Fruit fly (Drosophila melanogaster) S2 (cell line): ENCODE data around the gene CG34273.

Source experiments
- CG8478 ChIP-seq: fragments of >200 bp; optimal IDR thresholded peaks from 2 replicates; lab custom pipeline; 2018
- CTCF ChIP-seq, 2 experiments: fragments of >200 bp; optimal IDR thresholded peaks; 2 replicates each; lab custom pipeline; 2018

The CG34273 gene

DNA sequence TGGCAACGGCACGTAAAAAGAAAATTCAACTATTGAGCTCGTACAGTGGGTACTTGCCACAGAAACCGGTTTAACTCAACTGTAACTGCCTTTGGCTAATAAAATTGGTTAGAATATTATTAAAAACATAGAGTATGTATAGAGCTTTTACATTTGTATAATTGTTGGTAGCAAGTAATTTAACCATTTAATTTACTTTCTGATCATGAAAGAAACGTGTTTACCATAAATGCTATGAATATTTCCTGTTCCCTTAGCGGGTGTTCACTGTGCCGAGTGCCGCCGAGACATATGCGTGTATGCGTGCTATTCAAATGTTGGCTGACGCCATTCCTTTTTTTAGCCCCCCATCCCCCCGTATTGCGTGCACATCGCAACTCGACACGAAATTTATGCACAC is 31.9 kb downstream of the CG34273 start:
- TF ChIP-seq CTCF (optimal IDR thresholded peaks at IDR 0.05; lab: Kevin White, UChicago) (no peak), CG8478 (no peak)

DNA sequence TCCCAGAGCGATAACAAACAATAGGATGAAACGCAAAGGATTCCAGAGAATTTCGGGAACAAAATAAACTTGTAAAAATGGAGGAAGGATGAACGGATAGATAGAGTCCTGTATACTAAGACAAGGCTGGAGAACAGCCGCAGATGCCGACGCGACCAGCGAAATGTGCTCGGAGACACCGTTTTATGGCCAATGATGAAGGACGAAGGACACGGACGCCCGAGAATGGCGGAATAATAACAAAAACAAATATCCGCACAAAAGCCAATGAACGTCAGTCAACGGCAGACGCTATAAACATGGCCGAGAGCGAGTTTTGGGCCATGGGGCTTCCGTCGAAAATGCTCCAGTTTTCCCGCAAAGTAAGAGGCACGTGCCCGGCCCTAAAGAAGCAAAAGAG is 38.2 kb downstream of the CG34273 start:
- TF ChIP-seq CTCF (optimal IDR thresholded peaks at IDR 0.05; lab: Kevin White, UChicago) (no peak), CG8478 (no peak)

DNA sequence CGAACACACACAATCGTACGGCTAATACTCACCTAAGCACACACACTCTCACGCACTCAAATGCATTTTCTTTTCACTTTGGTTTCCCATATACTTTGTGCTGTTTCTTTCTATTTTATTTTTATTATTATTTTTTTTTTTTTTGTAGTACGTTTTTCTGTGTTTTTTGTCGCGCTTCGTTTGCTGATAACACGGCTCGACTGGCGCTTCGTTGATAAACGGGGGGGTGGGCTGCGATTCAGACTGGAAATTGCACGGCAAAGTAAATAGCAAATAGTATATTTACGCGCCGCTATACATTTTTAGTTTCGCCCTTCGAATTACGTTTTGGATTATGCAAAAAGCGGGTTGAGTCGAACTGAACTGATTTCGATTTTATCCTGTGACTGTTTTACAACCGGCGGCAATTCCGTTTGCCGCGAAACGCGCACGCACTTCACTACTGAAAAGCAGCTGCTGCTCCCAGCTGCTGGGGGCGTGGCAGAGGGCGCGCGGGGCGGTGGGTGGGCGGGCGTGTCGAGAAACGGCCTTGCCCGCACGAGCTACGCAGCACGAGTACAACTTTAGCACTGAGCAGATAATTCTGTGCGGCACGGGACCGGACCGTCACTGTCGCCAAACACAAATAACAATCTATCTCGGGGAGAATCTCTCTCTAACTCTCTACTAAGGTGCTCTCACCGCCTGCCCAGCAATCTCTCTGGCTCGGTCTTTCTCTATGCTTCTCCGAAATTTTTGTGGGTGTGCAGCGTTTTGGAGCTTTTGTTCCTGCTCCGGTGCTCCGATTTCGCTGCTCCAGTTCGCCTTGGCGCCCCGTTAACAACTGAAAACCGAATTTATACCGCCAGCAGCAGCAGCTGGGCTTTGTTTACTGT is 40.9 kb downstream of the CG34273 start, which contains the start of gene Pde6:
Gene Pde6 (minus strand): TSS at position 825 of the 875 bp plus-strand sequence.
- TF ChIP-seq CTCF (optimal IDR thresholded peaks at IDR 0.05; lab: Kevin White, UChicago) (no peak), CG8478 (no peak)

DNA sequence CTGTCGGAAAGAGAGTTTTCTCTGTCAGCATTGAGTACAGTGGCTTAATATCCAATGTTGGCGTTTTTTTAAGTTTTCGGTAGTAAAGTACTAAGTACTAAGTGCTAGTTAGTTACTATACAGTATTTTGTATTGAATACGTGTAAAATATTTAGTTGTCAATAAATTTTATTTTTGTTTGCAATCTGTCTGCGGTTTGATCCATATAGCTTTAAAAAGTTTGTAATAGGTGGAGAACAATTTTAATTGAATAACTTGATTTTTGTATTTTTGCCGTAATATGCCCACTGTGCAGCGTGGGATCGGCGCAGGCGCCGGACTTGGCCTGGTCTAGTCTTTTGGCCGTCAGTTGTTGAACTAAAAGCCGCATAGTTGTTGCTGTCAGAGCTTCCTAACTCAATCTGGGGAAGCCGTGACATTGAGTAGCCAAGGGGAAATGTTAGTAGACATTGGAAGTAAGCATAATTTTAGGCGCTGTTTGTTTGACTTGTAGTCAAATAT is 41.6 kb downstream of the CG34273 start:
- no peak for TF ChIP-seq CTCF (optimal IDR thresholded peaks at IDR 0.05; lab: Kevin White, UChicago)

DNA sequence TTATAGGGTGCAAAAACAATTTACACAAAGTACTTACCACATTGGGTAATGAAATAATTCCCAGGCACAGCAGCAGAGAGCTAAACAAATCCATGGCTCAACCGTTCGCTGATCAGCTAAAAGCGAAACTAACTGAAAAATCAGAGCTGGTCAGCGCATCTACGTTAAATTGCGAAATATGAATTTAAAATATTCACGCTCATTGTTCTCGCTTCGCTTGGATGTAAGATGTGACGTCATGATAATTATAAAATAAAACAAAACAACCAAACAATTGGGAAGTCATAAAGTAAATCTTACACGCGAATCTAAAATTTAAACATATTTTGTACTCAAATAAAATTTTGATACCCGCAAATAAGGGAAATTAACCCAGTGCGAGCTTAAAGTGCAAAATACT is 43.1 kb downstream of the CG34273 start, which contains the start of gene CG14854:
Gene CG14854 (minus strand): TSS at position 101 of the 400 bp plus-strand sequence.
- TF ChIP-seq CTCF (optimal IDR thresholded peaks at IDR 0.05; lab: Kevin White, UChicago) (no peak), CG8478 (no peak)

DNA sequence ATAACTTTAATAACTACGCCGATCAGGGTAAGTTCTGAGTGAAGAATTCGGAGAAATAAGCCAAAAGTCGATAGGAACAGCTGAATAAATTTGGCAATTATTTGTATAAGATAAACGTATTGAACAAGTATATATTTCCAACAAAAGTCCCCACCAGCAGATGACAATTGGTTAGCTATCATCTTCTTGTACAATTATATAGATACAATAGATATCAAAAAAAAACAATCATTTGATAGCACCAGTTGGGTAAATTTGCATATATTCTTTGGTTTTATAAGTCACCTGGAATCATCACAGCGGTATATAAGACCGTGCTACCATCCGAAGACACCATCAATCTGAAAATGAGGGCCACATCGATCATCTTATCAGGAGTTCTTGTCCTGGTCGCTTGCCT is 43.8 kb downstream of the CG34273 start, which contains the start of gene Jig:
Gene Jig (plus strand): TSS at position 301 of the 400 bp plus-strand sequence.
- TF ChIP-seq CG8478 (no peak), CTCF (optimal IDR thresholded peaks at IDR 0.05; lab: Kevin White, UChicago) (no peak)

DNA sequence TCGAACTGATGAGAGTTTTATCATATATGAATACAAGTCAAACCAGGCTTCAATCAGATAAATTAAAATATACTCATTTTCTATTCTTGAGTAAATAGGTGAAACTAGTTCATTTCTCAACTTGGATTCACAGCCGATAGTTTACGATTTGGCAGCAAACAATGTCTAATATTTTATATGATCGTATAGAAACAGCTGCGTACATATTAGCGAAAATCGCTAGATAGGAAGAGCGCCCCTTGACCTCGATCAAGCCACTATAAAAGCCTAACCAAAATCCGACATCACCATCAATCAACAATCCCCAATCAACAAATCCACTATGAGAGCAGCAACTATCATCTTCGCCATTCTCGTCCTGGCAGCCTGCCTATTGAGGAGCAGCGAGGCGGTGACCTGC is 45.2 kb downstream of the CG34273 start, which contains the start of gene CG14851:
Gene CG14851 (plus strand): TSS at position 301 of the 400 bp plus-strand sequence.
- TF ChIP-seq CG8478, result no peak
- TF ChIP-seq CTCF (optimal IDR thresholded peaks at IDR 0.05; lab: Kevin White, UChicago), result no peak

DNA sequence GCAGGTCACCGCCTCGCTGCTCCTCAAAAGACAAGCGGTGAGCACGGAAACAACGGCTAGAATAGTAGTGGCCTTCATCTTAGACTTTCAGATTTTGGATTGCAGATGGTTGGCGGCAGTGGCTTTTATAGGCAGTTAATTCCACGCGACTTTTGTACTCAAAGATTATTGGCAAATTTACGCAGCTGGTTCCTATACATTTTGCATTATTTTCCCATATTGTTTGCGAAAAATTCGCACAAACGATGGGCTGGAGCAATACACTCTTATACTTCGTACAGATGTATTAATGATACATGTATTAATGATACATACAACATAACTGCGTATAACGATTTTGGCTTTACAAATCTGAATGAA is 47.8 kb downstream of the CG34273 start, which contains the start of gene CG8087:
Gene CG8087 (minus strand): TSS at position 101 of the 360 bp plus-strand sequence.
- no peak for TF ChIP-seq CG8478
- TF ChIP-seq CTCF (optimal IDR thresholded peaks at IDR 0.05; lab: Kevin White, UChicago), result no peak

DNA sequence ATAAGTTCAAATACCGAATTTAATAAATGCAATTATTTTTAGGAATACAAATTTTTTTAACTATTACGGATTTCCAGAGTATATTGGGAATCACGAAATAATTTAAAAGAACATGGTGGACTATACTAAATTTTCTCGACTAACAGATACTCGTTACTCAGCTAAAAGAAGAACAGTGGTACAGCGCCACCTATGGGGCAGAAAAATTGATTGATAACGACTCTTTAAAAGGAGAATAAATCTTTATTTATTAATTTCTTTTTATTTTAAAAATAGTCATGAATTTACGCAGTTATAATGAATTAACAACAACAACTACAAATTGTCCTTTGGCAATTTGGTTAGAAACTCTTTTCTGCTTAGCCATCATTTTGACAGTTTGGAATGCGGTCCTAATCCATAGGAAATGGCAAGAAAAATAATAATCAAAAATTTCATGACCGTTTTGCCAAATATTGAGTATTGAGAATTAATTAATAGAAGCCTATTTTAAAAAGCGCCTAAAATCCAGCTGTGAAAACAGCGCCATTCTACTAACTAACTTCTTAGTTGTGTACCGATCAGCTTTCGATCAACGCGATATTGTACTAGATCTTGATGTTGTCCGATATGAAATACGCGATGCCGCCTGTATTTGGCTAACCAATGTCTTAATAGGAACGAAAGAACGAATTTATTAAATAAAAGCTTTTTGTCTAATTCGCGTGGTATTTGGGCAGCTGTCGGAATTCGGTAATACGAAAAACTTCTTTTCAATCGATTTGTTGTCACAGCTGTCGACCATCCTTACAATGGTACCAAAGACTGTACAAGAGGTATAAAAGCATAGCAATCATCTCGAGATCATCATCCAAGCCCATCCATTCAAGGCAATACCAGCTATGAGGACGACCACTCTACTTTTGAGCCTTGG is 48.5 kb downstream of the CG34273 start, which contains the start of gene CG14852:
Gene CG14852 (plus strand): TSS at position 863 of the 913 bp plus-strand sequence.
- TF ChIP-seq CG8478 (no peak), CTCF (optimal IDR thresholded peaks at IDR 0.05; lab: Kevin White, UChicago) (peak; percentile 4 to 70)
